Fruit fly (Drosophila melanogaster): ENCODE measurements around the gene CG6650.

Gene CG6650

dm6 chr3L:14050944-14051548 lies 19.8 kb downstream of the CG6650 start, which contains the start of gene CG6833 (continued):
- TF ChIP-seq unpg (GFP tag; optimal IDR thresholded peaks at IDR 0.05) = peak; percentile 45
- no peak for TF ChIP-seq oc (tag; optimal IDR thresholded peaks at IDR 0.05)
- peak; percentile 85 for TF ChIP-seq Xbp1 (GFP tag; optimal IDR thresholded peaks at IDR 0.05)
- TF ChIP-seq CG7963 (GFP tag; IDR thresholded peaks at IDR 0.05; ENCODE audit: partially characterized antibody) = no peak
- TF ChIP-seq CG12155 (GFP tag; optimal IDR thresholded peaks at IDR 0.05) = peak; percentile 61
- TF ChIP-seq trh (GFP tag; optimal IDR thresholded peaks at IDR 0.05) = no peak
- TF ChIP-seq sima (GFP tag; optimal IDR thresholded peaks at IDR 0.05) = peak; percentile 0
- TF ChIP-seq Mrtf (GFP tag; IDR thresholded peaks at IDR 0.05) = peak; percentile 77; the same call in 2 of the 3 replicates
- TF ChIP-seq Tbp (GFP tag; optimal IDR thresholded peaks at IDR 0.05) = no peak
- peak; percentile 13 for TF ChIP-seq Lhr (GFP tag; optimal IDR thresholded peaks at IDR 0.05)
- peak; percentile 36 for TF ChIP-seq Camta (GFP tag; optimal IDR thresholded peaks at IDR 0.05)
- peak; percentile 57 for TF ChIP-seq CG1233 (GFP tag; optimal IDR thresholded peaks at IDR 0.05)
- TF ChIP-seq NC2α (GFP tag; optimal IDR thresholded peaks at IDR 0.05) = no peak
- TF ChIP-seq CG1647 (GFP tag; optimal IDR thresholded peaks at IDR 0.05) = peak; percentile 84
- TF ChIP-seq CG10959 (GFP tag; IDR thresholded peaks at IDR 0.05) = peak; percentile 56
- peak; percentile 56 for TF ChIP-seq sens-2 (GFP tag; IDR thresholded peaks at IDR 0.05)
- peak; percentile 30 for TF ChIP-seq CG2116 (GFP tag; optimal IDR thresholded peaks at IDR 0.05)
- peak; percentile 65 for TF ChIP-seq CG7786 (GFP tag; optimal IDR thresholded peaks at IDR 0.05)
- TF ChIP-seq gfzf (GFP tag; optimal IDR thresholded peaks at IDR 0.05) = peak; percentile 92
- TF ChIP-seq CG12769 (tag; optimal IDR thresholded peaks at IDR 0.05) = no peak
- no peak; the same call in 1 of the 2 replicates for TF ChIP-seq Nf-YA (GFP tag; IDR thresholded peaks at IDR 0.05)
- TF ChIP-seq CG7372 (GFP tag; IDR thresholded peaks at IDR 0.05) = peak; percentile 76
- no peak; the same call in 1 of the 2 replicates for TF ChIP-seq GATAe (GFP tag; conservative IDR thresholded peaks at IDR 0.05)
- TF ChIP-seq gcm (GFP tag; optimal IDR thresholded peaks at IDR 0.05) = no peak
- TF ChIP-seq Ptx1 (GFP tag; IDR thresholded peaks at IDR 0.05) = peak; percentile 85
- peak; percentile 43 for TF ChIP-seq CG12942 (GFP tag; optimal IDR thresholded peaks at IDR 0.05)
- TF ChIP-seq gt (GFP tag; IDR thresholded peaks at IDR 0.05) = peak; percentile 30; the same call in 1 of the 2 replicates
- peak; percentile 96 for TF ChIP-seq Med (GFP tag)
- TF ChIP-seq CG8359 (GFP tag; optimal IDR thresholded peaks at IDR 0.05; ENCODE audit: borderline replicate concordance) = no peak
- TF ChIP-seq CG6272 (GFP tag; IDR thresholded peaks at IDR 0.05) = peak; percentile 73
- peak; percentile 59 for TF ChIP-seq Fer1 (GFP tag; optimal IDR thresholded peaks at IDR 0.05)
- peak; percentile 61 for TF ChIP-seq MTF-1 (GFP tag; optimal IDR thresholded peaks at IDR 0.05; ENCODE audit: borderline replicate concordance)
- peak; percentile 93 for TF ChIP-seq Rfx (GFP tag; IDR thresholded peaks at IDR 0.05)
- no peak for TF ChIP-seq Bteb2 (GFP tag; optimal IDR thresholded peaks at IDR 0.05)
- peak; percentile 61; the same call in 1 of the 2 replicates for TF ChIP-seq ara (GFP tag; IDR thresholded peaks at IDR 0.05)
- peak; percentile 74 for TF ChIP-seq CG5245 (GFP tag; optimal IDR thresholded peaks at IDR 0.05)
- no peak for TF ChIP-seq z (GFP tag; IDR thresholded peaks at IDR 0.05)
- TF ChIP-seq Dek (tag; optimal IDR thresholded peaks at IDR 0.05) = peak; percentile 37
- TF ChIP-seq trem (tag; optimal IDR thresholded peaks at IDR 0.05) = peak; percentile 57
- peak; percentile 72; the same call in 1 of the 3 replicates for TF ChIP-seq gce (GFP tag; IDR thresholded peaks at IDR 0.05)
- no peak for TF ChIP-seq Trl (optimal IDR thresholded peaks at IDR 0.05)
- peak; percentile 76 for TF ChIP-seq Trl (GFP tag; optimal IDR thresholded peaks at IDR 0.05)
- no peak; the same call in 1 of the 2 replicates for TF ChIP-seq CG1024 (GFP tag; IDR thresholded peaks at IDR 0.05)
- TF ChIP-seq HmgD (GFP tag; optimal IDR thresholded peaks at IDR 0.05) = peak; percentile 89
- TF ChIP-seq chif (GFP tag; optimal IDR thresholded peaks at IDR 0.05) = peak; percentile 60 to 72
- peak; percentile 69 for TF ChIP-seq onecut (GFP tag; IDR thresholded peaks at IDR 0.05)
- TF ChIP-seq CG17385 (GFP tag; optimal IDR thresholded peaks at IDR 0.05) = no peak
- peak; percentile 6 for TF ChIP-seq da (GFP tag; optimal IDR thresholded peaks at IDR 0.05)
- peak; percentile 81 for TF ChIP-seq zfh1 (GFP tag; IDR thresholded peaks at IDR 0.05)
- TF ChIP-seq Pdp1 (GFP tag; optimal IDR thresholded peaks at IDR 0.05) = peak; percentile 72 to 73
- TF ChIP-seq HLHmδ (GFP tag; optimal IDR thresholded peaks at IDR 0.05) = no peak

Data from whole organism, embryonic.